Worm (Caenorhabditis elegans) whole organism, late embryonic: ENCODE data around the gene col-12.

Experiments
- C38D4.7 ChIP-seq: fragments of 200-800 bp; sonication (Bioruptor generic); optimal IDR thresholded peaks from 2 replicates; lab custom pipeline; 2018; ENCODE audit warnings: mild to moderate bottlenecking, missing genetic modification characterization, moderate library complexity, missing compliant biosample characterization
- K02D7.2 ChIP-seq: sonication (generic microtip); optimal IDR thresholded peaks from 2 replicates; lab custom pipeline; 2017; ENCODE audit warnings: mild to moderate bottlenecking, missing genetic modification characterization, missing compliant biosample characterization
- K09A11.1 ChIP-seq: sonication (generic microtip); optimal IDR thresholded peaks from 2 replicates; lab custom pipeline; 2017; ENCODE audit warnings: antibody characterized with exemption, mild to moderate bottlenecking, missing genetic modification characterization, missing compliant biosample characterization; ENCODE audit not compliant: insufficient read depth
- Y22D7AL.16 ChIP-seq: sonication (generic microtip); optimal IDR thresholded peaks from 2 replicates; lab custom pipeline; 2016; ENCODE audit warnings: missing genetic modification characterization, missing compliant biosample characterization
- ahr-1 ChIP-seq: sonication (generic microtip); optimal IDR thresholded peaks from 2 replicates; lab custom pipeline; 2016; ENCODE audit warnings: missing genetic modification characterization, missing compliant biosample characterization
- ama-1 ChIP-seq: fragments of 150-350 bp; optimal IDR thresholded peaks from 2 replicates; lab custom pipeline; 2014
- ceh-14 ChIP-seq: sonication (generic microtip); optimal IDR thresholded peaks from 2 replicates; lab custom pipeline; 2016; ENCODE audit warnings: missing genotype, missing genetic modification characterization, missing compliant biosample characterization
- ceh-19 ChIP-seq: fragments of 200-800 bp; sonication (Bioruptor generic); optimal IDR thresholded peaks from 2 replicates; lab custom pipeline; 2018; ENCODE audit warnings: mild to moderate bottlenecking, missing genetic modification characterization, missing compliant biosample characterization
- ceh-2 ChIP-seq: sonication (generic microtip); optimal IDR thresholded peaks from 2 replicates; lab custom pipeline; 2016; ENCODE audit warnings: missing genotype, missing genetic modification characterization, missing compliant biosample characterization
- ceh-22 ChIP-seq: sonication (generic microtip); optimal IDR thresholded peaks from 2 replicates; lab custom pipeline; 2017; ENCODE audit warnings: missing biosample characterization, missing genetic modification characterization
- ceh-24 ChIP-seq: sonication (generic microtip); optimal IDR thresholded peaks from 2 replicates; lab custom pipeline; 2016; ENCODE audit warnings: mild to moderate bottlenecking, missing genetic modification characterization, missing compliant biosample characterization
- dve-1 ChIP-seq: sonication (generic microtip); optimal IDR thresholded peaks from 2 replicates; lab custom pipeline; 2017; ENCODE audit warnings: antibody characterized with exemption, mild to moderate bottlenecking, missing genetic modification characterization, missing compliant biosample characterization
- elt-2 ChIP-seq: sonication (generic microtip); optimal IDR thresholded peaks from 2 replicates; lab custom pipeline; 2016; ENCODE audit warnings: missing genetic modification reagents, missing genetic modification characterization, missing compliant biosample characterization
- elt-4 ChIP-seq: sonication (generic microtip); optimal IDR thresholded peaks from 2 replicates; lab custom pipeline; 2016; ENCODE audit warnings: missing genetic modification characterization, missing compliant biosample characterization
- eyg-1 ChIP-seq: sonication (generic microtip); optimal IDR thresholded peaks from 2 replicates; lab custom pipeline; 2016; ENCODE audit warnings: missing genotype, missing genetic modification characterization, missing compliant biosample characterization
- fax-1 ChIP-seq: sonication (generic microtip); optimal IDR thresholded peaks from 2 replicates; lab custom pipeline; 2016; ENCODE audit warnings: missing genotype, missing genetic modification characterization, missing compliant biosample characterization
- gmeb-2 ChIP-seq: sonication (generic microtip); optimal IDR thresholded peaks from 2 replicates; lab custom pipeline; 2016; ENCODE audit warnings: missing genetic modification characterization, inconsistent platforms, missing compliant biosample characterization
- hlh-15 ChIP-seq: sonication (generic microtip); optimal IDR thresholded peaks from 2 replicates; lab custom pipeline; 2016; ENCODE audit warnings: missing genetic modification characterization, missing compliant biosample characterization
- hlh-30 ChIP-seq: sonication (generic microtip); optimal IDR thresholded peaks from 2 replicates; lab custom pipeline; 2017; ENCODE audit warnings: antibody characterized with exemption, missing genetic modification characterization, missing compliant biosample characterization; ENCODE audit not compliant: insufficient read depth
- hlh-6 ChIP-seq: sonication (generic microtip); optimal IDR thresholded peaks from 2 replicates; lab custom pipeline; 2016; ENCODE audit warnings: missing genotype, missing genetic modification characterization, missing compliant biosample characterization
- hlh-8 ChIP-seq: sonication (generic microtip); optimal IDR thresholded peaks from 2 replicates; lab custom pipeline; 2016; ENCODE audit warnings: missing genotype, missing genetic modification characterization, missing compliant biosample characterization
- mec-3 ChIP-seq: sonication (generic microtip); optimal IDR thresholded peaks from 2 replicates; lab custom pipeline; 2016; ENCODE audit warnings: borderline replicate concordance, missing genetic modification characterization, missing compliant biosample characterization
- nfya-1 ChIP-seq: sonication (generic microtip); optimal IDR thresholded peaks from 2 replicates; lab custom pipeline; 2017; ENCODE audit warnings: missing genetic modification characterization, mild to moderate bottlenecking, missing compliant biosample characterization, antibody characterized with exemption, moderate library complexity
- nhr-232 ChIP-seq: sonication (generic microtip); optimal IDR thresholded peaks from 2 replicates; lab custom pipeline; 2016; ENCODE audit warnings: missing genetic modification characterization, missing compliant biosample characterization
- pha-2 ChIP-seq: sonication (generic microtip); optimal IDR thresholded peaks from 2 replicates; lab custom pipeline; 2017; ENCODE audit warnings: mild to moderate bottlenecking, missing genetic modification characterization, missing compliant biosample characterization
- pqm-1 ChIP-seq: sonication (generic microtip); optimal IDR thresholded peaks from 2 replicates; lab custom pipeline; 2016; ENCODE audit warnings: missing genetic modification characterization, missing compliant biosample characterization
- pros-1 ChIP-seq: fragments of 150-350 bp; optimal IDR thresholded peaks from 2 replicates; lab custom pipeline; 2014; ENCODE audit warnings: missing biosample characterization, missing genetic modification reagents, missing genetic modification characterization
- ref-2 ChIP-seq: sonication (generic microtip); optimal IDR thresholded peaks from 2 replicates; lab custom pipeline; 2016; ENCODE audit warnings: missing genetic modification characterization, missing compliant biosample characterization
- sdc-2 ChIP-seq: sonication (generic microtip); optimal IDR thresholded peaks from 2 replicates; lab custom pipeline; 2016; ENCODE audit warnings: missing genotype, missing genetic modification characterization, missing compliant biosample characterization
- sox-2 ChIP-seq: fragments of 200-800 bp; sonication (Bioruptor generic); IDR thresholded peaks from 2 replicates; pipeline ENCODE4 v1.3.6; 2022; ENCODE audit warnings: missing genetic modification reagents, missing genetic modification characterization, missing compliant biosample characterization
- sox-4 ChIP-seq: sonication (generic microtip); optimal IDR thresholded peaks from 2 replicates; lab custom pipeline; 2017; ENCODE audit warnings: mild to moderate bottlenecking, missing genetic modification characterization, inconsistent platforms, missing compliant biosample characterization
- syd-9 ChIP-seq: sonication (generic microtip); optimal IDR thresholded peaks from 2 replicates; lab custom pipeline; 2016; ENCODE audit warnings: mild to moderate bottlenecking, missing genetic modification characterization, moderate library complexity, missing compliant biosample characterization
- unc-3 ChIP-seq, 2 experiments: fragments of 200-800 bp in 1 of 2; sonication (Bioruptor generic) in 1 of 2; sonication (generic microtip) in 1 of 2; conservative IDR thresholded peaks in 1 of 2; optimal IDR thresholded peaks in 1 of 2; 2 replicates each; pipeline versions ENCODE4 v1.3.6 to Lab custom; 2016 to 2022; ENCODE audit warnings: missing compliant biosample characterization in 2 of 2, missing genetic modification characterization in 2 of 2, missing genetic modification reagents in 1 of 2
- zip-5 ChIP-seq: sonication (generic microtip); optimal IDR thresholded peaks from 2 replicates; lab custom pipeline; 2016; ENCODE audit warnings: missing genetic modification characterization, missing compliant biosample characterization
- ztf-16 ChIP-seq: sonication (generic microtip); optimal IDR thresholded peaks from 2 replicates; lab custom pipeline; 2017; ENCODE audit warnings: missing genetic modification characterization, missing compliant biosample characterization

col-12 gene

DNA sequence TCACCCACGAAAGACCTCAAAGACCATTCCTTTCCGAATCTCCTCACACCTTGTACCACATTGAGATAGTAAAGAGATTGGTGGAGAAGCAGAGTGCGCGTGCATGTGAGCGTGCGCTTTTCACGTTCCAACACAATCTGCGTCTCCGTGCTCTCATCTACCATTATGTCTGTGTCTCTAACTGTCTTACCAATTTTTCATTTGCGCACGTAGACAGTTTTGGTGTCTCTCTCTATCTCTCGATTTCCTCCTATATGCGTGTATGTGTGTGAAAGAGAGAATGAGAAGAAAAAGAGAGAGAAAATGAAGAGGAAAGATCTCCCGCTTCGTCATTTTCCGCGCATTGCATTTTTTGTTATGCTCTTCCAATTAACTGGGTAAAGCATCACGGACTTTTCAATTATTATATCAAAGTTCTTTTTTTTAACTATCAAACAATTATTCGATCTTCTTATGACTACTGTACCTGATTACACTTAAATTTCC, 41.7 kb upstream of the col-12 start (continued):
- TF ChIP-seq hlh-8 (tag; lab: Kevin White, UChicago): no peak
- peak; percentile 63 for TF ChIP-seq sdc-2
- no peak for TF ChIP-seq elt-4 (tag; lab: Kevin White, UChicago)
- TF ChIP-seq mec-3 (tag; lab: Kevin White, UChicago): no peak
- TF ChIP-seq ceh-19 (GFP tag; lab: Kevin White, UChicago): no peak
- peak; percentile 50 for TF ChIP-seq ceh-14 (tag; lab: Kevin White, UChicago)
- no peak for TF ChIP-seq C38D4.7 (GFP tag; lab: Kevin White, UChicago)
- TF ChIP-seq eyg-1: no peak
- peak; percentile 12 for TF ChIP-seq ceh-22
- TF ChIP-seq ref-2 (tag; lab: Kevin White, UChicago): peak; percentile 91
- TF ChIP-seq hlh-30 (tag; lab: Kevin White, UChicago): peak; percentile 95
- TF ChIP-seq ceh-2 (tag; lab: Kevin White, UChicago): peak; percentile 41
- no peak for TF ChIP-seq gmeb-2 (tag; lab: Kevin White, UChicago)
- no peak for TF ChIP-seq ceh-24 (tag; lab: Kevin White, UChicago)
- no peak for TF ChIP-seq K09A11.1 (tag; lab: Kevin White, UChicago)
- TF ChIP-seq ztf-16 (tag; lab: Kevin White, UChicago): peak; percentile 58
- TF ChIP-seq sox-2 (GFP tag; lab: Robert Waterston, UW): peak; percentile 8; the same call in 1 of the 2 replicates
- no peak for TF ChIP-seq hlh-15 (tag; lab: Kevin White, UChicago)
- TF ChIP-seq pros-1: peak; percentile 83
- no peak for TF ChIP-seq fax-1 (tag; lab: Kevin White, UChicago)
- no peak for TF ChIP-seq pha-2 (tag; lab: Kevin White, UChicago)
- no peak for TF ChIP-seq pqm-1 (tag; lab: Kevin White, UChicago)

ce11 chrV:10465478-10465877, 40.5 kb upstream of the col-12 start:
- TF ChIP-seq nhr-232 (tag; lab: Kevin White, UChicago): no peak
- TF ChIP-seq ama-1 (lab: Kevin White, UChicago): no peak
- no peak for TF ChIP-seq Y22D7AL.16 (tag; lab: Kevin White, UChicago)
- no peak for TF ChIP-seq C38D4.7 (GFP tag; lab: Kevin White, UChicago)
- TF ChIP-seq sox-4 (tag; lab: Kevin White, UChicago): no peak
- no peak for TF ChIP-seq dve-1
- no peak for TF ChIP-seq mec-3 (tag; lab: Kevin White, UChicago)
- TF ChIP-seq zip-5 (tag; lab: Kevin White, UChicago): no peak
- TF ChIP-seq hlh-6 (tag; lab: Kevin White, UChicago): no peak
- TF ChIP-seq, all 69 proteins: peak for 0

DNA sequence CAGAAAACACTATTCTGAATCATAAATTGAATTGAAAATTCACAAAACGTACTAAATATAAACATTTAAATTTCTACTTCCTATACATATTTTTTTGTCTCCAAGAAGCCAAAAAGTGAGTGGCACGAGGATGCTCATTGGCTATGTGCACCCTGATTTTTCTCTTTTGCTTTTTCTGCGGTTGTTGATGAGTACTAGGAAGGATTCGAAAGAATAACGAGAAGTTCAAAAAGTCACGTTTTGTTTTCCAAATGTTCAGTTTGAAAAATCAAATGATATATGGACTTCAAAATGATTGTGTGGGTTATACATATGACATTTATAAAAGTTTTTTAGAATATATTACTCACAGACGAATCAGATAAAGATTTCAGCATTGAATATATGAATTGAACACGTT, 39.7 kb upstream of the col-12 start:
- no peak for TF ChIP-seq pros-1
- TF ChIP-seq gmeb-2 (tag; lab: Kevin White, UChicago): no peak
- TF ChIP-seq ahr-1 (tag; lab: Kevin White, UChicago): no peak
- no peak for TF ChIP-seq Y22D7AL.16 (tag; lab: Kevin White, UChicago)
- TF ChIP-seq nfya-1: no peak
- TF ChIP-seq sox-4 (tag; lab: Kevin White, UChicago): no peak
- TF ChIP-seq fax-1 (tag; lab: Kevin White, UChicago): no peak
- TF ChIP-seq C38D4.7 (GFP tag; lab: Kevin White, UChicago): no peak

DNA sequence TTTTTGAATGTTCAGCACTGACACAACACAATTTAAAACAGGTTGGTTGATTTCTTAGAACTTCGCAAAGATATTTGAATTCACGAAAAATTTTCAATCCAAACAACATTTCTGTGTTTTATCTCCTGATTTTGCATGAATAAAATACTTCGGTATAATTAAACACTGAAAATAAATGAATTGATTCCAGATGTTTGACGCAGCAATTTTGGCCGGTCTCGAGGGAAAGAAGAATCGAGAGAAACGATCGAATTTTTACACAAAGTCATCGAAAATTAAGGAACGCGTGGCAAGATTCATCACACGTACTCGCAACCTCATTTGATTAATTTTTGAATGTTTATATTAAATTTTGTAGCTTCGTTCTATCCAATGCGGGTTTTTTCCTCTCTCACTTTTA, 39.2 kb upstream of the col-12 start:
- no peak for TF ChIP-seq elt-2 (tag; lab: Kevin White, UChicago)
- no peak for TF ChIP-seq C38D4.7 (GFP tag; lab: Kevin White, UChicago)
- TF ChIP-seq pha-2 (tag; lab: Kevin White, UChicago): no peak
- TF ChIP-seq elt-4 (tag; lab: Kevin White, UChicago): no peak
- TF ChIP-seq eyg-1: no peak
- no peak for TF ChIP-seq K02D7.2
- TF ChIP-seq syd-9: no peak
- no peak for TF ChIP-seq unc-3 (GFP tag; conservative IDR thresholded peaks at IDR 0.05; lab: Robert Waterston, UW)
- no peak for TF ChIP-seq unc-3 (tag; optimal IDR thresholded peaks at IDR 0.05; lab: Kevin White, UChicago)
- no peak for TF ChIP-seq hlh-6 (tag; lab: Kevin White, UChicago)
- TF ChIP-seq Y22D7AL.16 (tag; lab: Kevin White, UChicago): no peak
- TF ChIP-seq, all 69 proteins: peak for 0
